Worm (Caenorhabditis elegans) whole organism, midembryonic: ENCODE data around the gene asp-5.
A peak's percentile ranks its signal among the peaks of the same experiment; 100 is the strongest.

Experiments used
- T22C8.4 ChIP-seq: fragments of 200-800 bp; sonication (Bioruptor generic); IDR thresholded peaks from 2 replicates; pipeline ENCODE4 v1.3.6; 2022; ENCODE audit warnings: missing genetic modification characterization, missing compliant biosample characterization
- cog-1 ChIP-seq: sonication (generic microtip); optimal IDR thresholded peaks from 2 replicates; lab custom pipeline; 2016; ENCODE audit warnings: missing genetic modification characterization, missing compliant biosample characterization
- flt-1 ChIP-seq: fragments of 200-800 bp; sonication (Bioruptor generic); IDR thresholded peaks from 2 replicates; pipeline ENCODE4 v1.3.6; 2022; ENCODE audit warnings: missing genetic modification characterization, missing compliant biosample characterization
- klf-2 ChIP-seq: fragments of 200-800 bp; sonication (Bioruptor generic); conservative IDR thresholded peaks from 2 replicates; pipeline ENCODE4 v1.3.6; 2022; ENCODE audit warnings: missing genetic modification reagents, missing genetic modification characterization, missing compliant biosample characterization
- med-1 ChIP-seq: sonication (generic microtip); optimal IDR thresholded peaks from 2 replicates; lab custom pipeline; 2017; ENCODE audit warnings: missing genetic modification characterization, mild to moderate bottlenecking, missing compliant biosample characterization, antibody characterized with exemption, missing genetic modification reagents; ENCODE audit not compliant: insufficient read depth
- ref-1 ChIP-seq: fragments of 200-800 bp; sonication (Bioruptor generic); conservative IDR thresholded peaks from 2 replicates; pipeline ENCODE4 v1.3.6; 2022; ENCODE audit warnings: missing genetic modification reagents, missing genetic modification characterization, missing compliant biosample characterization
- tab-1 ChIP-seq: fragments of 200-800 bp; sonication (Bioruptor generic); IDR thresholded peaks from 2 replicates; pipeline ENCODE4 v1.3.6; 2022; ENCODE audit warnings: missing genetic modification characterization, missing compliant biosample characterization
- ztf-23 ChIP-seq: fragments of 200-800 bp; sonication (Bioruptor generic); IDR thresholded peaks from 2 replicates; pipeline ENCODE4 v1.3.6; 2022; ENCODE audit warnings: missing genetic modification reagents, missing genetic modification characterization, missing compliant biosample characterization
- ztf-29 ChIP-seq: fragments of 200-800 bp; sonication (Bioruptor generic); IDR thresholded peaks from 2 replicates; pipeline ENCODE4 v1.3.6; 2022; ENCODE audit warnings: missing genetic modification reagents, missing genetic modification characterization, missing compliant biosample characterization

Gene asp-5

ce11 chrV:8271995-8272394 lies at the start of gene asp-5:
Gene asp-5, plus strand, starts transcription at chrV:8272385.
- TF ChIP-seq flt-1 (no peak), klf-2 (GFP tag; lab: Robert Waterston, UW) (no peak), cog-1 (tag; lab: Kevin White, UChicago) (no peak), ref-1 (no peak), T22C8.4 (GFP tag; lab: Robert Waterston, UW) (no peak), med-1 (GFP tag; lab: Kevin White, UChicago) (no peak)

- TF ChIP-seq ref-1, result no peak
- no peak for TF ChIP-seq klf-2 (GFP tag; lab: Robert Waterston, UW)
- no peak for TF ChIP-seq cog-1 (tag; lab: Kevin White, UChicago)
- no peak for TF ChIP-seq med-1 (GFP tag; lab: Kevin White, UChicago)
- no peak for TF ChIP-seq flt-1
- TF ChIP-seq T22C8.4 (GFP tag; lab: Robert Waterston, UW), result no peak
- TF ChIP-seq ztf-23, result no peak
- no peak for TF ChIP-seq ztf-29 (GFP tag; lab: Robert Waterston, UW)
- no peak for TF ChIP-seq tab-1 (GFP tag; lab: Robert Waterston, UW)
Measured at ce11 chrV:8223417-8223816, 48.8 kb upstream of the asp-5 start.

- TF ChIP-seq klf-2 (GFP tag; lab: Robert Waterston, UW) (no peak), med-1 (GFP tag; lab: Kevin White, UChicago) (no peak), ztf-29 (GFP tag; lab: Robert Waterston, UW) (no peak), flt-1 (no peak), tab-1 (GFP tag; lab: Robert Waterston, UW) (no peak), ref-1 (no peak), T22C8.4 (GFP tag; lab: Robert Waterston, UW) (no peak), cog-1 (tag; lab: Kevin White, UChicago) (no peak), ztf-23 (no peak)
Measured at ce11 chrV:8224634-8225033, 47.6 kb upstream of the asp-5 start, which contains the start of gene pax-1. Gene pax-1, plus strand, starts transcription at chrV:8224934.

ce11 chrV:8226812-8227211 lies 45.4 kb upstream of the asp-5 start, which contains the start of gene K07C11.10:
Gene K07C11.10, minus strand, starts transcription at chrV:8226912.
- TF ChIP-seq tab-1 (GFP tag; lab: Robert Waterston, UW) (no peak), ztf-29 (GFP tag; lab: Robert Waterston, UW) (no peak), klf-2 (GFP tag; lab: Robert Waterston, UW) (no peak), ztf-23 (no peak), flt-1 (no peak), T22C8.4 (GFP tag; lab: Robert Waterston, UW) (no peak), med-1 (GFP tag; lab: Kevin White, UChicago) (no peak), ref-1 (no peak), cog-1 (tag; lab: Kevin White, UChicago) (no peak)

- TF ChIP-seq flt-1 (peak; percentile 69; the same call in 1 of the 2 replicates), klf-2 (GFP tag; lab: Robert Waterston, UW) (no peak), cog-1 (tag; lab: Kevin White, UChicago) (peak; percentile 24), ztf-23 (peak; percentile 58; the same call in 1 of the 2 replicates)
Measured at ce11 chrV:8228712-8229119, 43.5 kb upstream of the asp-5 start.

ce11 chrV:8230056-8230455 lies 42.1 kb upstream of the asp-5 start:
- TF ChIP-seq tab-1 (GFP tag; lab: Robert Waterston, UW) (peak; percentile 72; the same call in 1 of the 2 replicates), med-1 (GFP tag; lab: Kevin White, UChicago) (no peak), klf-2 (GFP tag; lab: Robert Waterston, UW) (no peak), ztf-29 (GFP tag; lab: Robert Waterston, UW) (no peak), ztf-23 (peak; percentile 70; the same call in 1 of the 2 replicates), T22C8.4 (GFP tag; lab: Robert Waterston, UW) (0 out of 2 replicates have a peak, but pooled peaks have one; percentile 7), cog-1 (tag; lab: Kevin White, UChicago) (no peak), flt-1 (peak; percentile 60; the same call in 1 of the 2 replicates)

- TF ChIP-seq med-1 (GFP tag; lab: Kevin White, UChicago), result no peak
- TF ChIP-seq ref-1, result peak; percentile 47
- TF ChIP-seq cog-1 (tag; lab: Kevin White, UChicago), result no peak
- peak; percentile 59; the same call in 1 of the 2 replicates for TF ChIP-seq ztf-29 (GFP tag; lab: Robert Waterston, UW)
- no peak; the same call in 1 of the 2 replicates for TF ChIP-seq tab-1 (GFP tag; lab: Robert Waterston, UW)
- TF ChIP-seq T22C8.4 (GFP tag; lab: Robert Waterston, UW), result 0 out of 2 replicates have a peak, but pooled peaks have one; percentile 40
- 0 out of 2 replicates have a peak, but pooled peaks have one; percentile 45 for TF ChIP-seq ztf-23
- no peak for TF ChIP-seq klf-2 (GFP tag; lab: Robert Waterston, UW)
- 0 out of 2 replicates have a peak, but pooled peaks have one; percentile 68 for TF ChIP-seq flt-1
Measured at ce11 chrV:8235331-8235730, 36.9 kb upstream of the asp-5 start.

- TF ChIP-seq klf-2 (GFP tag; lab: Robert Waterston, UW) (no peak), tab-1 (GFP tag; lab: Robert Waterston, UW) (no peak), cog-1 (tag; lab: Kevin White, UChicago) (no peak), flt-1 (no peak), ztf-23 (no peak), ref-1 (no peak), med-1 (GFP tag; lab: Kevin White, UChicago) (no peak), T22C8.4 (GFP tag; lab: Robert Waterston, UW) (no peak), ztf-29 (GFP tag; lab: Robert Waterston, UW) (no peak)
Measured at ce11 chrV:8238290-8238689, 33.9 kb upstream of the asp-5 start, which contains the start of gene rol-3. Gene rol-3, minus strand, starts transcription at chrV:8238409.

ce11 chrV:8239928-8240327 lies 32.3 kb upstream of the asp-5 start, which contains the start of gene C16D9.3:
Gene C16D9.3, minus strand, starts transcription at chrV:8240028.
- TF ChIP-seq flt-1 (no peak), tab-1 (GFP tag; lab: Robert Waterston, UW) (no peak), med-1 (GFP tag; lab: Kevin White, UChicago) (no peak), klf-2 (GFP tag; lab: Robert Waterston, UW) (no peak), ztf-23 (no peak), ztf-29 (GFP tag; lab: Robert Waterston, UW) (no peak), cog-1 (tag; lab: Kevin White, UChicago) (no peak), T22C8.4 (GFP tag; lab: Robert Waterston, UW) (no peak), ref-1 (no peak)
